Worm (Caenorhabditis elegans): ENCODE measurements around the gene R155.3.

Gene R155.3

DNA sequence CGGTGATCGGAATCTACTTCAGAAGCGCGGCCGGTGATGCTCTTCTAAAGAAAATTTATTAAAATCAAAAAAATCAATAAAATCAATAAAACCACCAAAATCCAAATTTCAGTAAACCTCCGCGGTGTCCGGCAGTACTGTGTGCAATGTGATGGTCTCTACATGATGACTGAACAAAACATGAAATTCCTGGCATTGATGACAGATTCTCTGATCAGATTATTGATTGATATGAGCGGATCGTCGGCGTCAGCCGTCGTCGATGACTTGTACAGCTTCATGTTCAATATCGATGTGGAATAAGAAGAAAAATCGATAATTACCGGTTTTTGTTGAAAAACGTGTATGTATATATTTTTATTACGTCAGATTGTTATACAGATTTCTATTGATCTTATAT lies 32.4 kb upstream of the R155.3 start:
- TF ChIP-seq tbx-8 (GFP tag; optimal IDR thresholded peaks at IDR 0.05) (no peak), flh-1 (GFP tag; optimal IDR thresholded peaks at IDR 0.05) (no peak), unc-120 (tag; optimal IDR thresholded peaks at IDR 0.05; ENCODE audit: poor library complexity, severe bottlenecking) (no peak), pha-4 (tag; optimal IDR thresholded peaks at IDR 0.05) (no peak), ceh-83 (GFP tag; optimal IDR thresholded peaks at IDR 0.05) (no peak), ztf-11 (tag; optimal IDR thresholded peaks at IDR 0.05) (no peak), lin-13 (tag; optimal IDR thresholded peaks at IDR 0.05) (no peak), ces-1 (GFP tag; optimal IDR thresholded peaks at IDR 0.05) (no peak), ceh-39 (tag; optimal IDR thresholded peaks at IDR 0.05) (no peak)

DNA sequence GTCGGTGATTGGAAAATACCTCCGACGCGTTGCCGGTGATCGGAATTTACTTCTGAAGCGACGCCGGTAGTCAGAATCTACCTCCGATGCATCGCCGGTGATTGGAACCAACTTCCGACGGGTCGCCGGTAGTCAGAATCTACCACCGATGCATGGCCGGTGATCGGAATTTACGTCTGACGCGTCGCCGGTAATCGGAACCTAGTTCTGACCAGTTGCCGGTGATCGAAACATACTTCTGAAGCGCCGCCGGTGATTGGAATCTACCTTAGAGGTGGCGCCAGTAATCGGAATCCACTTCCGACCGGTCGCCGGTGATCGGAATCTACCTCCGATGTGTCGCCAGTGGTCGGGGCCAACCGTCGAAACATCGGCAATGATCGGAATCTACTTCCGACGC lies 31.8 kb upstream of the R155.3 start:
- TF ChIP-seq ceh-83 (GFP tag; optimal IDR thresholded peaks at IDR 0.05) = no peak
- no peak for TF ChIP-seq unc-62 (GFP tag; optimal IDR thresholded peaks at IDR 0.05)
- no peak for TF ChIP-seq zip-8 (tag; optimal IDR thresholded peaks at IDR 0.05)
- no peak for TF ChIP-seq cnd-1 (tag; optimal IDR thresholded peaks at IDR 0.05)
- TF ChIP-seq nhr-237 (tag; optimal IDR thresholded peaks at IDR 0.05) = no peak
- no peak for TF ChIP-seq mab-5 (tag; optimal IDR thresholded peaks at IDR 0.05)
- TF ChIP-seq lsy-2 (tag; optimal IDR thresholded peaks at IDR 0.05) = no peak
- no peak for TF ChIP-seq lin-32 (GFP tag; optimal IDR thresholded peaks at IDR 0.05)
- TF ChIP-seq ceh-39 (tag; optimal IDR thresholded peaks at IDR 0.05) = no peak
- TF ChIP-seq nhr-2 (tag; optimal IDR thresholded peaks at IDR 0.05) = no peak
- TF ChIP-seq bed-3 (GFP tag; optimal IDR thresholded peaks at IDR 0.05) = no peak
- TF ChIP-seq elt-1 (tag; optimal IDR thresholded peaks at IDR 0.05; ENCODE audit: borderline replicate concordance, insufficient read depth) = no peak
- TF ChIP-seq tbx-8 (GFP tag; optimal IDR thresholded peaks at IDR 0.05) = no peak

ce11 chrIII:2006937-2007336 lies 30.4 kb upstream of the R155.3 start:
- TF ChIP-seq unc-120 (tag; optimal IDR thresholded peaks at IDR 0.05; ENCODE audit: poor library complexity, severe bottlenecking) (no peak), tbx-8 (GFP tag; optimal IDR thresholded peaks at IDR 0.05) (no peak), mab-5 (tag; optimal IDR thresholded peaks at IDR 0.05) (no peak), bed-3 (GFP tag; optimal IDR thresholded peaks at IDR 0.05) (no peak), nhr-28 (tag; optimal IDR thresholded peaks at IDR 0.05) (no peak), cnd-1 (tag; optimal IDR thresholded peaks at IDR 0.05) (no peak), hlh-1 (tag; optimal IDR thresholded peaks at IDR 0.05) (no peak), zip-8 (tag; optimal IDR thresholded peaks at IDR 0.05) (no peak), nhr-237 (tag; optimal IDR thresholded peaks at IDR 0.05) (no peak)

ce11 chrIII:2005729-2006128 lies 29.2 kb upstream of the R155.3 start, which contains the start of gene Y39A3B.1:
Y39A3B.1 (plus strand) TSS chrIII:2006029.
- no peak for TF ChIP-seq cnd-1 (tag; optimal IDR thresholded peaks at IDR 0.05)

- no peak for TF ChIP-seq ztf-11 (tag; optimal IDR thresholded peaks at IDR 0.05)
These were observed 24.7 kb upstream of the R155.3 start for ce11 chrIII:2001210-2001609.

ce11 chrIII:1997569-1997968 lies 21.0 kb upstream of the R155.3 start, which contains the start of gene lgc-42:
lgc-42 (plus strand) TSS chrIII:1997869.
- TF ChIP-seq nhr-2 (tag; optimal IDR thresholded peaks at IDR 0.05) (no peak), ces-1 (GFP tag; optimal IDR thresholded peaks at IDR 0.05) (no peak), lin-13 (tag; optimal IDR thresholded peaks at IDR 0.05) (no peak), ham-2 (GFP tag; optimal IDR thresholded peaks at IDR 0.05) (no peak), nhr-76 (tag; optimal IDR thresholded peaks at IDR 0.05) (no peak), mep-1 (tag; optimal IDR thresholded peaks at IDR 0.05) (no peak)

- TF ChIP-seq mep-1 (tag; optimal IDR thresholded peaks at IDR 0.05) (no peak), ztf-11 (tag; optimal IDR thresholded peaks at IDR 0.05) (no peak)
These were observed 13.4 kb upstream of the R155.3 start for ce11 chrIII:1989940-1990339.

DNA sequence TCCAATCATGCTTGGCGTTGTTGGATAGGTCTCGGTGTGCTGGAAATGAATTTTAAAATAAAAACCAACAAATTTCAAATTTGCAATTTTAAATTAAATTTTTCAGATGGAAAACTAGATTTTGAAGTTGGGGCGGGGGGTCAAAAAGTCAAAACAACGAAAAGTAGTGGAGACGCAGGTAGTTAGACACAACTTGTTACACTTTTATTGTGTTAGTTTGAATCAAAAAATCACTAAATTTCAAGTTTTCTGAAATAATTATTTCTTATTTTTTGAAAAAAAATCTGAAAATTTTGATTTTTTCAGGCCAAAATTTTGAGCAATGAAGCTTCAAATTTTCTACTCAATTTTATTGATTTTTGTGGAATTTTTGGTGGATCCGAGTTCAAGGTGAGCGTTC lies 11.2 kb upstream of the R155.3 start, which contains the start of gene Y39A3B.8:
Y39A3B.8 (plus strand) TSS at position 301 of the 400 bp plus-strand sequence.
- TF ChIP-seq hlh-1 (tag; optimal IDR thresholded peaks at IDR 0.05) = no peak
- no peak for TF ChIP-seq flh-1 (GFP tag; optimal IDR thresholded peaks at IDR 0.05)
